Fruit fly (Drosophila melanogaster): ENCODE measurements around the gene mRRF2.

mRRF2 gene

dm6 chr3R:22594257-22594656 is 19.2 kb upstream of the mRRF2 start (continued):
- TF ChIP-seq fkh (GFP tag; optimal IDR thresholded peaks at IDR 0.05) (no peak), CG6276 (GFP tag; optimal IDR thresholded peaks at IDR 0.05) (peak; percentile 76), Sox102F (GFP tag; optimal IDR thresholded peaks at IDR 0.05) (no peak), eg (GFP tag; IDR thresholded peaks at IDR 0.05) (peak; percentile 77; the same call in 2 of the 3 replicates), Smox (GFP tag; optimal IDR thresholded peaks at IDR 0.05) (no peak), svp (GFP tag) (no peak), Gug (GFP tag; IDR thresholded peaks at IDR 0.05) (no peak), CG6854 (GFP tag; optimal IDR thresholded peaks at IDR 0.05) (no peak), Lpt (GFP tag; optimal IDR thresholded peaks at IDR 0.05) (peak; percentile 35), topi (GFP tag; optimal IDR thresholded peaks at IDR 0.05) (no peak), Ets96B (tag; optimal IDR thresholded peaks at IDR 0.05) (no peak), CG4318 (GFP tag; optimal IDR thresholded peaks at IDR 0.05) (peak; percentile 66), OdsH (GFP tag; optimal IDR thresholded peaks at IDR 0.05) (peak; percentile 37), CG3919 (GFP tag; optimal IDR thresholded peaks at IDR 0.05) (peak; percentile 7), Eip75B (GFP tag; optimal IDR thresholded peaks at IDR 0.05) (no peak), Hr4 (GFP tag; optimal IDR thresholded peaks at IDR 0.05) (peak; percentile 76), Sox15 (GFP tag; optimal IDR thresholded peaks at IDR 0.05) (no peak), dsx (GFP tag; optimal IDR thresholded peaks at IDR 0.05; ENCODE audit: poor library complexity, severe bottlenecking) (no peak), vri (GFP tag; optimal IDR thresholded peaks at IDR 0.05) (no peak), ss (GFP tag; optimal IDR thresholded peaks at IDR 0.05) (no peak), CG10631 (GFP tag; optimal IDR thresholded peaks at IDR 0.05) (peak; percentile 6), Eip93F (GFP tag; optimal IDR thresholded peaks at IDR 0.05) (no peak), pdm3 (GFP tag; optimal IDR thresholded peaks at IDR 0.05) (peak; percentile 26), CG6163 (GFP tag; IDR thresholded peaks at IDR 0.05) (no peak), CG7368 (GFP tag; optimal IDR thresholded peaks at IDR 0.05) (no peak)

- TF ChIP-seq fkh (GFP tag; optimal IDR thresholded peaks at IDR 0.05) = peak; percentile 32
- no peak for TF ChIP-seq CG8319 (GFP tag; optimal IDR thresholded peaks at IDR 0.05)
- TF ChIP-seq lz (GFP tag; optimal IDR thresholded peaks at IDR 0.05) = no peak
- TF ChIP-seq CG32006 (GFP tag; optimal IDR thresholded peaks at IDR 0.05) = no peak
- peak; percentile 51 for TF ChIP-seq vri (GFP tag; optimal IDR thresholded peaks at IDR 0.05)
- peak; percentile 31 for TF ChIP-seq Eip78C (GFP tag)
- TF ChIP-seq CG10631 (GFP tag; optimal IDR thresholded peaks at IDR 0.05) = no peak
- TF ChIP-seq acj6 (GFP tag; optimal IDR thresholded peaks at IDR 0.05) = no peak
- TF ChIP-seq ss (GFP tag; optimal IDR thresholded peaks at IDR 0.05) = no peak
- no peak for TF ChIP-seq CG15336 (GFP tag; IDR thresholded peaks at IDR 0.05)
Observed at dm6 chr3R:22595293-22595868, 18.1 kb upstream of the mRRF2 start.

dm6 chr3R:22596450-22596849 is 17.0 kb upstream of the mRRF2 start:
- TF ChIP-seq pdm3 (GFP tag; optimal IDR thresholded peaks at IDR 0.05) = no peak
- TF ChIP-seq CG9139 (GFP tag; optimal IDR thresholded peaks at IDR 0.05) = no peak
- peak; percentile 95 for TF ChIP-seq fkh (GFP tag; optimal IDR thresholded peaks at IDR 0.05)
- TF ChIP-seq Hr38 (GFP tag; optimal IDR thresholded peaks at IDR 0.05) = no peak

- TF ChIP-seq Eip78C (GFP tag) (no peak), CG31627 (GFP tag; optimal IDR thresholded peaks at IDR 0.05) (no peak), CG4318 (GFP tag; optimal IDR thresholded peaks at IDR 0.05) (no peak), topi (GFP tag; optimal IDR thresholded peaks at IDR 0.05) (no peak), pdm3 (GFP tag; optimal IDR thresholded peaks at IDR 0.05) (no peak), fd59A (GFP tag; optimal IDR thresholded peaks at IDR 0.05) (no peak), Lpt (GFP tag; optimal IDR thresholded peaks at IDR 0.05) (peak; percentile 65), CG6276 (GFP tag; optimal IDR thresholded peaks at IDR 0.05) (no peak), CG1621 (tag; optimal IDR thresholded peaks at IDR 0.05) (no peak), ss (GFP tag; optimal IDR thresholded peaks at IDR 0.05) (no peak), Gug (GFP tag; IDR thresholded peaks at IDR 0.05) (peak; percentile 77), esn (GFP tag; optimal IDR thresholded peaks at IDR 0.05) (no peak), CG32006 (GFP tag; optimal IDR thresholded peaks at IDR 0.05) (peak; percentile 91), CG34406 (GFP tag; optimal IDR thresholded peaks at IDR 0.05) (no peak), Sox15 (GFP tag; optimal IDR thresholded peaks at IDR 0.05) (no peak), Met (GFP tag; optimal IDR thresholded peaks at IDR 0.05) (no peak), CG6792 (GFP tag; optimal IDR thresholded peaks at IDR 0.05) (no peak), CG10669 (GFP tag; optimal IDR thresholded peaks at IDR 0.05) (no peak), CG8319 (GFP tag; optimal IDR thresholded peaks at IDR 0.05) (no peak), vri (GFP tag; optimal IDR thresholded peaks at IDR 0.05) (no peak), Sox102F (GFP tag; optimal IDR thresholded peaks at IDR 0.05) (no peak), Sox14 (GFP tag; optimal IDR thresholded peaks at IDR 0.05) (no peak), Blimp-1 (GFP tag; optimal IDR thresholded peaks at IDR 0.05) (peak; percentile 24), CG11294 (GFP tag; IDR thresholded peaks at IDR 0.05) (peak; percentile 76)
Observed at dm6 chr3R:22597344-22597954, 16.0 kb upstream of the mRRF2 start.
